Worm (Caenorhabditis elegans) whole organism, L3 larva: Measurements from ENCODE around the gene JC8.7.

Experiments used
- R02D3.7 ChIP-seq: fragments of 150-350 bp; optimal IDR thresholded peaks from 2 replicates; lab custom pipeline; 2014; ENCODE audit warnings: missing biosample characterization, missing genetic modification characterization
- ceh-82 ChIP-seq: fragments of 150-350 bp; optimal IDR thresholded peaks from 2 replicates; lab custom pipeline; 2014; ENCODE audit warnings: missing biosample characterization, missing genetic modification characterization
- fkh-10 ChIP-seq: sonication (generic microtip); optimal IDR thresholded peaks from 2 replicates; lab custom pipeline; 2017; ENCODE audit warnings: missing biosample characterization, missing genetic modification reagents, missing genetic modification characterization
- hmg-11 ChIP-seq: sonication (generic microtip); optimal IDR thresholded peaks from 2 replicates; lab custom pipeline; 2016; ENCODE audit warnings: missing genetic modification characterization, missing compliant biosample characterization
- nhr-28 ChIP-seq: fragments of 150-350 bp; optimal IDR thresholded peaks from 2 replicates; lab custom pipeline; 2014; ENCODE audit warnings: missing biosample characterization, missing genetic modification characterization
- pha-4 ChIP-seq: fragments of 150-350 bp; optimal IDR thresholded peaks from 2 replicates; lab custom pipeline; 2014; ENCODE audit warnings: missing biosample characterization, missing genetic modification reagents, missing genetic modification characterization
- unc-39 ChIP-seq: sonication (generic microtip); optimal IDR thresholded peaks from 4 replicates; lab custom pipeline; 2017; ENCODE audit warnings: missing biosample characterization, missing genetic modification characterization
- unc-62 ChIP-seq: fragments of 150-350 bp; sonication (generic microtip); optimal IDR thresholded peaks from 4 replicates; lab custom pipeline; 2014; ENCODE audit warnings: missing biosample characterization, missing genetic modification reagents, missing genetic modification characterization

DNA sequence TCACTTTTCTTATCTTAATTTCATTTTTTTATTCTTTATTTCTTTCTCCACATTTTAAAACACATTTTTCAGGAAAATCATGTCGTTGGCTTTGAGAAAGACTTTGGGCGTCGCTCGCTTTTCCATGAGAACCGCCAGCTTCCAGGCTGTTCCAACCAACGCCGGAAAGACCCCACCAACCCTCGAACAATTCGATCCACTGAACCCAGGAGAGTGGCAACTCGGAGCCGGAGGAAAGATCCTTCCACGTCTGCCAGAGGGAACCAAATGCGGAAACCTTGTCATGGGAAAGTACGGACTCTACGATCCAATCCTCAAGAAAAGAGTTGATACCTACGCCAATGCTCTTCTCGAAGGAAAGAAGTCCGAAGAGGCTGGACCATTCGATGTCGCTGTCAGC lies 53.0 kb downstream of the JC8.7 start, which contains the start of gene kdp-1:
- TF ChIP-seq R02D3.7: no peak
- TF ChIP-seq fkh-10: no peak
- no peak for TF ChIP-seq unc-39
- no peak for TF ChIP-seq unc-62
- no peak for TF ChIP-seq pha-4
- TF ChIP-seq nhr-28 (tag; lab: Kevin White, UChicago): no peak
- no peak for TF ChIP-seq hmg-11
- TF ChIP-seq ceh-82: no peak
